Fruit fly (Drosophila melanogaster): ENCODE results near the gene TfIIS.

DNA sequence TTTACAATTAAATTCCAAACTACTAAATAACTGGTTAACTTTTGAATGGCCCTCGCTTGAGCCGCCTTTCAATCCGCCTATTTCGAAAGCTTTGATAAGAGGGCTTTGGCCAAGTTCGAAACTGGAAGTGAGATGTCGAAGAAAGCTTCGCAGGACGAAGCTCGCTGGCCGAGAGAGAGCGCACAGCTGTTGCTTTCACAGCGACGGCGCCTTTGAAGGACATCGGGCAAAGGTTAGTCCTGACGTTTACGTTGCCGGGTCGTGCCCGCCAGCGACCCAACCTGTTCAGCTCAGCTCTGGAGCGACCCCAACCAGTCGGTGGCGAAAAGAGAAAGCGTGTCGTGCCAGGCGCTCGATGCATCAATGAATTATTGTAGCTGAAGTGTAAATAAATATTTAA is 48.8 kb downstream of the TfIIS start:
- no peak for TF ChIP-seq Dll (optimal IDR thresholded peaks at IDR 0.05)
- no peak for TF ChIP-seq pan (optimal IDR thresholded peaks at IDR 0.05)
- no peak for TF ChIP-seq CG8478 (optimal IDR thresholded peaks at IDR 0.05)

All from whole organism.